Fruit fly (Drosophila melanogaster) whole organism, embryonic: Measurements from ENCODE around the gene CG15196.

Source experiments
- Atf3 ChIP-seq: fragments of 200-800 bp; sonication (Bioruptor generic); optimal IDR thresholded peaks from 3 replicates; lab custom pipeline; 2016; ENCODE audit warnings: missing biosample characterization, missing genetic modification characterization
- CG1024 ChIP-seq: fragments of 200-800 bp; sonication (Bioruptor generic); IDR thresholded peaks from 2 replicates; pipeline ENCODE4 v1.3.6; 2022; ENCODE audit warnings: missing biosample characterization, missing genetic modification characterization
- CG11695 ChIP-seq: fragments of 200-800 bp; sonication (Bioruptor generic); IDR thresholded peaks from 3 replicates; pipeline ENCODE4 v1.3.6; 2022; ENCODE audit warnings: missing biosample characterization, missing genetic modification characterization
- CG12236 ChIP-seq: fragments of 200-800 bp; sonication (Bioruptor generic); optimal IDR thresholded peaks from 2 replicates; lab custom pipeline; 2016; ENCODE audit warnings: missing biosample characterization, missing genetic modification characterization
- CG12299 ChIP-seq: fragments of 200-800 bp; sonication (Bioruptor generic); optimal IDR thresholded peaks from 2 replicates; lab custom pipeline; 2018; ENCODE audit warnings: missing biosample characterization, mild to moderate bottlenecking, missing genetic modification characterization
- CG12769 ChIP-seq: fragments of 200-800 bp; sonication (Bioruptor generic); optimal IDR thresholded peaks from 2 replicates; lab custom pipeline; 2019; ENCODE audit warnings: missing biosample characterization, mild to moderate bottlenecking, missing genetic modification characterization, moderate library complexity
- CG14014 ChIP-seq: fragments of 200-800 bp; sonication (Bioruptor generic); IDR thresholded peaks from 2 replicates; pipeline ENCODE4 v1.3.6; 2022; ENCODE audit warnings: missing biosample characterization, missing genetic modification characterization
- CG18599 ChIP-seq: fragments of 200-800 bp; sonication (Bioruptor generic); optimal IDR thresholded peaks from 3 replicates; lab custom pipeline; 2017; ENCODE audit warnings: missing biosample characterization, missing genetic modification characterization, mild to moderate bottlenecking, moderate library complexity, missing genetic modification reagents
- CG2202 ChIP-seq: fragments of 200-800 bp; sonication (Bioruptor generic); optimal IDR thresholded peaks from 2 replicates; lab custom pipeline; 2018; ENCODE audit warnings: missing biosample characterization, mild to moderate bottlenecking, missing genetic modification characterization
- CG2875 ChIP-seq: fragments of 200-800 bp; sonication (Bioruptor generic); optimal IDR thresholded peaks from 2 replicates; lab custom pipeline; 2017; ENCODE audit warnings: missing biosample characterization, mild to moderate bottlenecking, missing genetic modification characterization, missing genetic modification reagents
- CG3065 ChIP-seq: fragments of 200-800 bp; sonication (Bioruptor generic); optimal IDR thresholded peaks from 2 replicates; lab custom pipeline; 2016; ENCODE audit warnings: missing biosample characterization, missing genetic modification characterization
- CG32772 ChIP-seq: fragments of 200-800 bp; sonication (Bioruptor generic); IDR thresholded peaks from 2 replicates; pipeline ENCODE4 v1.3.6; 2022; ENCODE audit warnings: missing biosample characterization, missing genetic modification characterization
- CG33557 ChIP-seq: fragments of 200-800 bp; sonication (Bioruptor generic); optimal IDR thresholded peaks from 2 replicates; lab custom pipeline; 2019; ENCODE audit warnings: missing biosample characterization, mild to moderate bottlenecking, missing genetic modification characterization, moderate library complexity
- CG4730 ChIP-seq: fragments of 200-800 bp; sonication (Bioruptor generic); IDR thresholded peaks from 2 replicates; pipeline ENCODE4 v1.3.6; 2022; ENCODE audit warnings: missing biosample characterization, missing genetic modification characterization
- CG6654 ChIP-seq: fragments of 200-800 bp; sonication (Bioruptor generic); optimal IDR thresholded peaks from 2 replicates; lab custom pipeline; 2017; ENCODE audit warnings: missing biosample characterization, mild to moderate bottlenecking, missing genetic modification characterization
- CG8089 ChIP-seq: fragments of 200-800 bp; sonication (Bioruptor generic); optimal IDR thresholded peaks from 3 replicates; lab custom pipeline; 2016; ENCODE audit warnings: missing biosample characterization, missing genetic modification characterization
- CG9876 ChIP-seq: fragments of 200-800 bp; sonication (Bioruptor generic); optimal IDR thresholded peaks from 2 replicates; lab custom pipeline; 2016; ENCODE audit warnings: missing biosample characterization, missing genetic modification characterization
- Deaf1 ChIP-seq: fragments of 200-800 bp; optimal IDR thresholded peaks from 3 replicates; lab custom pipeline; 2019; ENCODE audit warnings: missing biosample characterization, mild to moderate bottlenecking, missing genetic modification characterization, moderate library complexity
- Fer2 ChIP-seq: fragments of 200-800 bp; sonication (Bioruptor generic); optimal IDR thresholded peaks from 2 replicates; lab custom pipeline; 2018; ENCODE audit warnings: missing biosample characterization, mild to moderate bottlenecking, missing genetic modification characterization, moderate library complexity
- Fer3 ChIP-seq: fragments of 200-800 bp; sonication (Bioruptor generic); optimal IDR thresholded peaks from 2 replicates; lab custom pipeline; 2018; ENCODE audit warnings: missing biosample characterization, mild to moderate bottlenecking, missing genetic modification characterization, moderate library complexity
- HLHmδ ChIP-seq: fragments of 200-800 bp; sonication (Bioruptor generic); optimal IDR thresholded peaks from 2 replicates; lab custom pipeline; 2018; ENCODE audit warnings: missing biosample characterization, mild to moderate bottlenecking, missing genetic modification characterization, moderate library complexity
- Lim3 ChIP-seq: fragments of 200-800 bp; sonication (Bioruptor generic); IDR thresholded peaks from 2 replicates; pipeline ENCODE4 v1.3.6; 2022; ENCODE audit warnings: missing biosample characterization, missing genetic modification characterization
- Poxn ChIP-seq: fragments of 200-800 bp; sonication (Bioruptor generic); IDR thresholded peaks from 2 replicates; pipeline ENCODE4 v1.3.6; 2022; ENCODE audit warnings: missing biosample characterization, missing genetic modification characterization
- Ptx1 ChIP-seq: fragments of 200-800 bp; sonication (Bioruptor generic); IDR thresholded peaks from 2 replicates; pipeline ENCODE4 v1.3.6; 2022; ENCODE audit warnings: missing biosample characterization, missing genetic modification characterization
- Ravus ChIP-seq: fragments of 200-800 bp; sonication (Bioruptor generic); IDR thresholded peaks from 2 replicates; pipeline ENCODE4 v1.3.6; 2022; ENCODE audit warnings: missing biosample characterization, missing genetic modification characterization
- YL-1 ChIP-seq: fragments of 200-800 bp; sonication (Bioruptor generic); optimal IDR thresholded peaks from 3 replicates; lab custom pipeline; 2017; ENCODE audit warnings: missing biosample characterization, mild to moderate bottlenecking, missing genetic modification characterization
- bbx ChIP-seq: fragments of 200-800 bp; sonication (Bioruptor generic); IDR thresholded peaks from 2 replicates; pipeline ENCODE4 v1.3.6; 2022; ENCODE audit warnings: missing biosample characterization, missing genetic modification characterization; ENCODE audit not compliant: partially characterized antibody
- cg ChIP-seq: fragments of 200-800 bp; sonication (Bioruptor generic); optimal IDR thresholded peaks from 3 replicates; lab custom pipeline; 2019; ENCODE audit warnings: missing biosample characterization, mild to moderate bottlenecking, missing genetic modification characterization, moderate library complexity
- chn ChIP-seq: fragments of 200-800 bp; sonication (Bioruptor generic); optimal IDR thresholded peaks from 2 replicates; lab custom pipeline; 2016; ENCODE audit warnings: missing biosample characterization, missing genetic modification characterization
- dpn ChIP-seq, 2 experiments: fragments of 200-800 bp; sonication (Bioruptor generic); optimal IDR thresholded peaks; 3 replicates each; lab custom pipeline; 2016; ENCODE audit warnings: missing biosample characterization in 2 of 2, missing genetic modification characterization in 2 of 2
- dysf ChIP-seq: fragments of 200-800 bp; sonication (Bioruptor generic); IDR thresholded peaks from 3 replicates; pipeline ENCODE4 v1.3.6; 2022; ENCODE audit warnings: missing biosample characterization, missing genetic modification characterization
- gsb ChIP-seq: fragments of 200-800 bp; sonication (Bioruptor generic); IDR thresholded peaks from 2 replicates; pipeline ENCODE4 v1.3.6; 2022; ENCODE audit warnings: missing biosample characterization, missing genetic modification characterization
- gt ChIP-seq: fragments of 200-800 bp; sonication (Bioruptor generic); IDR thresholded peaks from 2 replicates; pipeline ENCODE4 v1.3.6; 2022; ENCODE audit warnings: missing biosample characterization, missing genetic modification characterization
- hb ChIP-seq: fragments of 200-800 bp; sonication (Bioruptor generic); IDR thresholded peaks from 3 replicates; pipeline ENCODE4 v1.3.6; 2022; ENCODE audit warnings: missing biosample characterization, missing genetic modification characterization; ENCODE audit not compliant: partially characterized antibody
- hbn ChIP-seq: fragments of 200-800 bp; sonication (Bioruptor generic); IDR thresholded peaks from 2 replicates; pipeline ENCODE4 v1.3.6; 2022; ENCODE audit warnings: missing biosample characterization, missing genetic modification characterization; ENCODE audit not compliant: partially characterized antibody
- insv ChIP-seq, 2 experiments: fragments of 200-800 bp; sonication (Bioruptor generic); optimal IDR thresholded peaks; 3 replicates each; lab custom pipeline; 2016 to 2018; ENCODE audit warnings: missing biosample characterization in 2 of 2, missing genetic modification characterization in 2 of 2
- otp ChIP-seq: fragments of 200-800 bp; sonication (Bioruptor generic); IDR thresholded peaks from 3 replicates; pipeline ENCODE4, ENCODE4 v1.3.6; 2022; ENCODE audit warnings: missing biosample characterization, missing genetic modification characterization
- pho ChIP-seq: fragments of 200-800 bp; sonication (Bioruptor generic); optimal IDR thresholded peaks from 2 replicates; lab custom pipeline; 2016; ENCODE audit warnings: missing biosample characterization, missing genetic modification characterization
- pnt ChIP-seq: fragments of 200-800 bp; sonication (Bioruptor generic); optimal IDR thresholded peaks from 3 replicates; lab custom pipeline; 2016; ENCODE audit warnings: missing biosample characterization, missing genetic modification characterization
- pros ChIP-seq: fragments of 200-800 bp; sonication (Bioruptor generic); optimal IDR thresholded peaks from 3 replicates; lab custom pipeline; 2019; ENCODE audit warnings: missing biosample characterization, mild to moderate bottlenecking, missing genetic modification characterization, moderate library complexity
- row ChIP-seq: fragments of 200-800 bp; sonication (Bioruptor generic); IDR thresholded peaks from 3 replicates; pipeline ENCODE4 v1.3.6; 2022; ENCODE audit warnings: missing biosample characterization, missing genetic modification characterization
- seq ChIP-seq: fragments of 200-800 bp; sonication (Bioruptor generic); IDR thresholded peaks from 2 replicates; pipeline ENCODE4 v1.3.6; 2022; ENCODE audit warnings: missing biosample characterization, missing genetic modification characterization
- shn ChIP-seq: fragments of 200-800 bp; sonication (Bioruptor generic); optimal IDR thresholded peaks from 3 replicates; lab custom pipeline; 2016; ENCODE audit warnings: missing biosample characterization, missing genetic modification characterization
- sisA ChIP-seq: fragments of 200-800 bp; sonication (Bioruptor generic); IDR thresholded peaks from 2 replicates; pipeline ENCODE4 v1.3.6; 2022; ENCODE audit warnings: missing biosample characterization, missing genetic modification characterization
- sr ChIP-seq: fragments of 200-800 bp; sonication (Bioruptor generic); IDR thresholded peaks from 3 replicates; pipeline ENCODE4 v1.3.6; 2022; ENCODE audit warnings: missing biosample characterization, missing genetic modification characterization
- tap ChIP-seq: fragments of 200-800 bp; optimal IDR thresholded peaks from 3 replicates; lab custom pipeline; 2019; ENCODE audit warnings: missing biosample characterization, mild to moderate bottlenecking, missing genetic modification characterization, moderate library complexity
- twi ChIP-seq: fragments of 200-800 bp; optimal IDR thresholded peaks from 2 replicates; lab custom pipeline; 2019; ENCODE audit warnings: missing biosample characterization, mild to moderate bottlenecking, missing genetic modification characterization, moderate library complexity
- z ChIP-seq: fragments of 200-800 bp; sonication (Bioruptor generic); IDR thresholded peaks from 3 replicates; pipeline ENCODE4 v1.3.6; 2022; ENCODE audit warnings: missing biosample characterization, missing genetic modification characterization
- zen2 ChIP-seq: fragments of 200-800 bp; sonication (Bioruptor generic); IDR thresholded peaks from 3 replicates; pipeline ENCODE4 v1.3.6; 2022; ENCODE audit warnings: missing biosample characterization, missing genetic modification characterization; ENCODE audit not compliant: partially characterized antibody
- zfh2 ChIP-seq: fragments of 200-800 bp; sonication (Bioruptor generic); optimal IDR thresholded peaks from 2 replicates; lab custom pipeline; 2016; ENCODE audit warnings: missing biosample characterization, missing genetic modification characterization

Gene CG15196

DNA sequence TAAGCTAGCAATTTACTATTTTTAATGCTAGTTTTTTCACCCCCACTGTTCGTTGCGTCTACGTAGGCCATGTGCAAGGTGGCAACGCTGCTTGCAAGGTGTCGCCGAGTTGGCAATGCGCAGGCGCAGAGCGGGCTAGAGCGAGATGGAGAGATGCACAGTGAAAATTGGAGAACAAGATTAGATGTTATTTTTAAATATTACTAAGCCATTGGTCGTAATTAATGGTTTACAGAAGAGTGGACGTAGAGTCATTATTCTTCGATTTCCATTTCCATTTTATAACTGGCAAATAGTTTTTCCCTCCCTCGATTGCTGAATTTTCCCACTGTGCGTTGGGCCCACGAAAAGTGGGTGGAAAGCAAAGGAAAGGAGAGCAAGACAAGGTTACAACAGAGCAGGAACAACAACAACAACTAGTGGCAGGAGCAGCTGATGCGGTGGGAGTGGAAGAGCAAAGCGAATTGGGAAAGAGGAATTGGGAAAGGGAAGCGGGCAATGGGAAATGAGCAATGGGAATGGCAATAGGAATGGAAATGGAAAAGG lies 43.2 kb downstream of the CG15196 start (continued):
- 0 out of 3 replicates have a peak, but pooled peaks have one; percentile 37 for TF ChIP-seq hb (GFP tag; lab: Robert Waterston, UW)
- peak; percentile 63 for TF ChIP-seq Fer3 (tag; lab: Kevin White, UChicago)
- peak; percentile 46 for TF ChIP-seq Atf3 (GFP tag; lab: Kevin White, UChicago)
- TF ChIP-seq z (GFP tag; lab: Robert Waterston, UW) = 0 out of 3 replicates have a peak, but pooled peaks have one; percentile 40
- TF ChIP-seq sr (GFP tag; lab: Robert Waterston, UW) = peak; percentile 75
- peak; percentile 36; the same call in 1 of the 2 replicates for TF ChIP-seq gsb
- TF ChIP-seq CG9876 (GFP tag; lab: Kevin White, UChicago) = no peak
- peak; percentile 82 for TF ChIP-seq CG11695 (GFP tag; lab: Robert Waterston, UW)
- peak; percentile 85 for TF ChIP-seq seq (GFP tag; lab: Robert Waterston, UW)
- peak; percentile 51 for TF ChIP-seq shn
- TF ChIP-seq CG12769 (tag; lab: Kevin White, UChicago) = peak; percentile 93
- TF ChIP-seq dpn (GFP tag; optimal IDR thresholded peaks at IDR 0.05; lab: Kevin White, UChicago) = peak; percentile 74 to 79
- TF ChIP-seq CG8089 = peak; percentile 50
- TF ChIP-seq pros (GFP tag; lab: Kevin White, UChicago) = no peak
- TF ChIP-seq zfh2 = peak; percentile 37
- 0 out of 2 replicates have a peak, but pooled peaks have one; percentile 37 for TF ChIP-seq bbx
- TF ChIP-seq row (GFP tag; lab: Robert Waterston, UW) = peak; percentile 87
- TF ChIP-seq hbn (GFP tag; lab: Robert Waterston, UW) = no peak
- TF ChIP-seq CG6654 (GFP tag; lab: Kevin White, UChicago) = peak; percentile 2
- no peak for TF ChIP-seq HLHmδ
- no peak for TF ChIP-seq YL-1 (GFP tag; lab: Kevin White, UChicago)
- TF ChIP-seq otp = peak; percentile 92
- TF ChIP-seq CG14014 (GFP tag; lab: Robert Waterston, UW) = peak; percentile 84
- peak; percentile 57; the same call in 1 of the 2 replicates for TF ChIP-seq Lim3 (GFP tag; lab: Robert Waterston, UW)
- peak; percentile 83 for TF ChIP-seq chn (GFP tag; lab: Kevin White, UChicago)
- peak; percentile 88 for TF ChIP-seq Ptx1 (GFP tag; lab: Robert Waterston, UW)
- TF ChIP-seq twi (tag; lab: Kevin White, UChicago) = no peak
- TF ChIP-seq Fer2 (tag; lab: Kevin White, UChicago) = no peak
- no peak for TF ChIP-seq Poxn (GFP tag; lab: Robert Waterston, UW)
- TF ChIP-seq CG3065 (GFP tag; lab: Kevin White, UChicago) = peak; percentile 30
- peak; percentile 62 for TF ChIP-seq CG2875 (GFP tag; lab: Kevin White, UChicago)
- TF ChIP-seq Ravus (GFP tag; lab: Robert Waterston, UW) = peak; percentile 45
- peak; percentile 30 for TF ChIP-seq CG12236 (GFP tag; lab: Kevin White, UChicago)
- 0 out of 2 replicates have a peak, but pooled peaks have one; percentile 25 for TF ChIP-seq gt (GFP tag; lab: Robert Waterston, UW)
- no peak for TF ChIP-seq CG33557
- peak; percentile 75 for TF ChIP-seq CG4730
- no peak for TF ChIP-seq zen2 (GFP tag; lab: Robert Waterston, UW)
- peak; percentile 83 for TF ChIP-seq CG32772
- peak; percentile 47 for TF ChIP-seq tap (tag; lab: Kevin White, UChicago)
- TF ChIP-seq Deaf1 (tag; lab: Kevin White, UChicago) = peak; percentile 42
- TF ChIP-seq CG2202 (tag; lab: Kevin White, UChicago) = peak; percentile 63
- peak; percentile 55 for TF ChIP-seq pho (GFP tag; lab: Kevin White, UChicago)
- TF ChIP-seq insv (GFP tag; optimal IDR thresholded peaks at IDR 0.05; lab: Kevin White, UChicago) = peak in 1 of 2 experiments; percentile 87
- no peak for TF ChIP-seq cg
- TF ChIP-seq sisA (GFP tag; lab: Robert Waterston, UW) = peak; percentile 75
- TF ChIP-seq dysf (GFP tag; lab: Robert Waterston, UW) = peak; percentile 85
- TF ChIP-seq CG1024 = peak; percentile 76
- TF ChIP-seq pnt (GFP tag; lab: Kevin White, UChicago) = peak; percentile 79
- peak; percentile 36 for TF ChIP-seq CG12299 (tag; lab: Kevin White, UChicago)
- peak; percentile 93 for TF ChIP-seq CG18599 (GFP tag; lab: Kevin White, UChicago)
